Worm (Caenorhabditis elegans) whole organism, L2 larva: ENCODE data around the gene wrt-3.

Experiments used
- C34F6.9 ChIP-seq: fragments of 150-350 bp; optimal IDR thresholded peaks from 2 replicates; lab custom pipeline; 2014; ENCODE audit warnings: missing biosample characterization, missing genetic modification characterization
- F13H6.1 ChIP-seq: sonication (generic microtip); optimal IDR thresholded peaks from 2 replicates; lab custom pipeline; 2016; ENCODE audit warnings: missing genetic modification characterization, missing compliant biosample characterization
- R02D3.7 ChIP-seq: fragments of 150-350 bp; optimal IDR thresholded peaks from 2 replicates; lab custom pipeline; 2014; ENCODE audit warnings: missing biosample characterization, missing genetic modification characterization
- Y55F3AM.14 ChIP-seq: fragments of 200-800 bp; sonication (Bioruptor generic); optimal IDR thresholded peaks from 2 replicates; lab custom pipeline; 2018; ENCODE audit warnings: mild to moderate bottlenecking, missing genetic modification characterization, missing compliant biosample characterization
- ZK546.5 ChIP-seq: sonication (generic microtip); optimal IDR thresholded peaks from 2 replicates; lab custom pipeline; 2017; ENCODE audit warnings: missing biosample characterization, missing genetic modification characterization
- aly-2 ChIP-seq: fragments of 150-350 bp; optimal IDR thresholded peaks from 2 replicates; lab custom pipeline; 2014; ENCODE audit warnings: missing biosample characterization, missing genetic modification characterization
- ama-1 ChIP-seq: fragments of 150-350 bp; optimal IDR thresholded peaks from 2 replicates; lab custom pipeline; 2018; ENCODE audit warnings: inconsistent platforms
- blmp-1 ChIP-seq: sonication (generic microtip); optimal IDR thresholded peaks from 2 replicates; lab custom pipeline; 2017; ENCODE audit warnings: missing genetic modification characterization, mild to moderate bottlenecking, missing compliant biosample characterization, antibody characterized with exemption, moderate library complexity; ENCODE audit not compliant: insufficient read depth
- ceh-16 ChIP-seq: fragments of 150-350 bp; optimal IDR thresholded peaks from 2 replicates; lab custom pipeline; 2014; ENCODE audit warnings: missing biosample characterization, missing genetic modification characterization
- ceh-82 ChIP-seq: fragments of 150-350 bp; optimal IDR thresholded peaks from 2 replicates; lab custom pipeline; 2014; ENCODE audit warnings: missing biosample characterization, missing genetic modification characterization
- dmd-4 ChIP-seq: sonication (generic microtip); optimal IDR thresholded peaks from 2 replicates; lab custom pipeline; 2017; ENCODE audit warnings: missing biosample characterization, missing genetic modification characterization
- egl-27 ChIP-seq: sonication (generic microtip); optimal IDR thresholded peaks from 3 replicates; lab custom pipeline; 2017; ENCODE audit warnings: missing biosample characterization, missing genetic modification reagents, missing genetic modification characterization
- fos-1 ChIP-seq: fragments of 150-350 bp; optimal IDR thresholded peaks from 2 replicates; lab custom pipeline; 2014; ENCODE audit warnings: missing biosample characterization, missing genetic modification characterization
- gmeb-1 ChIP-seq: fragments of 150-350 bp; optimal IDR thresholded peaks from 2 replicates; lab custom pipeline; 2014; ENCODE audit warnings: missing biosample characterization, missing genetic modification characterization
- lin-11 ChIP-seq: fragments of 150-350 bp; sonication (generic microtip); optimal IDR thresholded peaks from 2 replicates; lab custom pipeline; 2014; ENCODE audit warnings: missing biosample characterization, missing genetic modification characterization, inconsistent platforms, mixed read lengths
- lin-13 ChIP-seq: fragments of 150-350 bp; optimal IDR thresholded peaks from 2 replicates; lab custom pipeline; 2014; ENCODE audit warnings: missing biosample characterization, missing genetic modification reagents, missing genetic modification characterization
- lin-39 ChIP-seq: fragments of 150-350 bp; optimal IDR thresholded peaks from 2 replicates; lab custom pipeline; 2014; ENCODE audit warnings: missing biosample characterization, missing genetic modification reagents, missing genetic modification characterization
- lsy-2 ChIP-seq, 2 experiments: fragments of 150-350 bp in 1 of 2; sonication (generic microtip) in 1 of 2; optimal IDR thresholded peaks; 2 replicates each; lab custom pipeline; 2014 to 2017; ENCODE audit warnings: missing biosample characterization in 2 of 2, missing genetic modification characterization in 2 of 2
- mab-5 ChIP-seq: fragments of 150-350 bp; optimal IDR thresholded peaks from 2 replicates; lab custom pipeline; 2014; ENCODE audit warnings: missing biosample characterization, missing genetic modification characterization
- mbf-1 ChIP-seq: sonication (generic microtip); optimal IDR thresholded peaks from 2 replicates; lab custom pipeline; 2017; ENCODE audit warnings: missing biosample characterization, missing genetic modification characterization
- mdl-1 ChIP-seq, 2 experiments: fragments of 150-350 bp in 1 of 2; sonication (generic microtip) in 1 of 2; optimal IDR thresholded peaks; 2 replicates each; lab custom pipeline; 2017; ENCODE audit warnings: missing biosample characterization in 2 of 2, missing genetic modification characterization in 2 of 2
- nhr-10 ChIP-seq: sonication (generic microtip); optimal IDR thresholded peaks from 2 replicates; lab custom pipeline; 2017; ENCODE audit warnings: missing biosample characterization, missing genetic modification characterization
- nhr-11 ChIP-seq: fragments of 150-350 bp; optimal IDR thresholded peaks from 2 replicates; lab custom pipeline; 2014; ENCODE audit warnings: missing biosample characterization, missing genetic modification characterization
- nhr-129 ChIP-seq: fragments of 150-350 bp; optimal IDR thresholded peaks from 2 replicates; lab custom pipeline; 2014; ENCODE audit warnings: missing biosample characterization, missing genetic modification characterization
- nhr-21 ChIP-seq: fragments of 150-350 bp; optimal IDR thresholded peaks from 2 replicates; lab custom pipeline; 2014; ENCODE audit warnings: missing biosample characterization, missing genetic modification characterization
- nhr-23 ChIP-seq: fragments of 150-350 bp; optimal IDR thresholded peaks from 2 replicates; lab custom pipeline; 2014; ENCODE audit warnings: missing biosample characterization, missing genetic modification reagents, missing genetic modification characterization
- nhr-237 ChIP-seq: fragments of 150-350 bp; optimal IDR thresholded peaks from 2 replicates; lab custom pipeline; 2014; ENCODE audit warnings: missing biosample characterization, missing genetic modification characterization
- nhr-25 ChIP-seq: fragments of 150-350 bp; sonication (generic microtip); optimal IDR thresholded peaks from 3 replicates; lab custom pipeline; 2014; ENCODE audit warnings: missing biosample characterization, missing genetic modification characterization
- nhr-6 ChIP-seq: fragments of 150-350 bp; optimal IDR thresholded peaks from 2 replicates; lab custom pipeline; 2014; ENCODE audit warnings: missing biosample characterization, missing genetic modification characterization
- nhr-77 ChIP-seq: fragments of 150-350 bp; optimal IDR thresholded peaks from 2 replicates; lab custom pipeline; 2014; ENCODE audit warnings: missing biosample characterization, missing genetic modification characterization
- sem-4 ChIP-seq: fragments of 150-350 bp; optimal IDR thresholded peaks from 2 replicates; lab custom pipeline; 2014; ENCODE audit warnings: missing biosample characterization, missing genetic modification reagents, missing genetic modification characterization
- sma-3 ChIP-seq: sonication (generic microtip); optimal IDR thresholded peaks from 2 replicates; lab custom pipeline; 2016; ENCODE audit warnings: missing genetic modification reagents, missing genetic modification characterization, missing compliant biosample characterization
- sma-9 ChIP-seq, 2 experiments: fragments of 150-350 bp in 1 of 2; sonication (generic microtip) in 1 of 2; optimal IDR thresholded peaks; 2 replicates each; lab custom pipeline; 2014 to 2016; ENCODE audit warnings: missing genetic modification characterization in 2 of 2, mild to moderate bottlenecking in 1 of 2, missing biosample characterization in 1 of 2, missing compliant biosample characterization in 1 of 2, missing genetic modification reagents in 1 of 2, moderate library complexity in 1 of 2
- snpc-4 ChIP-seq: fragments of 150-350 bp; optimal IDR thresholded peaks from 2 replicates; lab custom pipeline; 2014; ENCODE audit warnings: missing biosample characterization, missing genetic modification characterization
- unc-55 ChIP-seq: fragments of 150-350 bp; sonication (generic microtip); optimal IDR thresholded peaks from 3 replicates; lab custom pipeline; 2014; ENCODE audit warnings: missing biosample characterization, missing genetic modification reagents, missing genetic modification characterization
- unc-62 ChIP-seq: fragments of 150-350 bp; optimal IDR thresholded peaks from 2 replicates; lab custom pipeline; 2014; ENCODE audit warnings: missing biosample characterization, missing genetic modification reagents, missing genetic modification characterization
- zag-1 ChIP-seq: fragments of 150-350 bp; optimal IDR thresholded peaks from 2 replicates; lab custom pipeline; 2014; ENCODE audit warnings: missing biosample characterization, missing genetic modification characterization
- ztf-1 ChIP-seq: fragments of 200-800 bp; sonication (Bioruptor generic); conservative IDR thresholded peaks from 2 replicates; pipeline ENCODE4 v1.3.6; 2022; ENCODE audit warnings: missing genetic modification characterization, missing compliant biosample characterization
- ztf-11 ChIP-seq: sonication (generic microtip); optimal IDR thresholded peaks from 2 replicates; lab custom pipeline; 2017; ENCODE audit warnings: missing biosample characterization, missing genetic modification characterization
- ztf-4 ChIP-seq: fragments of 150-350 bp; optimal IDR thresholded peaks from 2 replicates; lab custom pipeline; 2014; ENCODE audit warnings: missing biosample characterization, missing genetic modification characterization

Gene wrt-3

DNA sequence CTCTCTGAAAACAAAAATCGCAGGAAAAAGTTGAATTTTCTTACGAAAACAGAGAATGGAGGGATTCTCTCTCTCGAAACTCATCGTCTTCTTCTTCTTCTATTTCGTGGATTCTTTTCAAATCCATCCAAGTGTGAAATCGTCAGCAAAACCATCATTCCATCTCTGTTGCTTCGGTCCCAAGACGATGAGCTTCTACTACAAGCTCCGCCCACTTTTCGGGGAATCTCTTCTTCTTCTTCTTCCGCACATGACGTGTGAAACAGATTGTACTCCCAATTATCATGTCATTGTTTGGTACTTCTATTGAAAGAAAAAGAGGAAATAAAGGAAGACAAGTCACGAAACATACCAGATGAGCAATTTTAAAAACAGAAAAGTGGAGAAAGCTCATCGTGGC is 45.9 kb upstream of the wrt-3 start:
- TF ChIP-seq lin-13 (GFP tag; lab: Kevin White, UChicago) (no peak), ztf-1 (GFP tag; lab: Robert Waterston, UW) (no peak), nhr-10 (tag; lab: Kevin White, UChicago) (no peak), lsy-2 (tag; optimal IDR thresholded peaks at IDR 0.05; lab: Kevin White, UChicago) (no peak), nhr-11 (tag; lab: Kevin White, UChicago) (no peak), nhr-77 (no peak), nhr-129 (tag; lab: Kevin White, UChicago) (no peak), mdl-1 (tag; optimal IDR thresholded peaks at IDR 0.05; lab: Kevin White, UChicago) (no peak)

DNA sequence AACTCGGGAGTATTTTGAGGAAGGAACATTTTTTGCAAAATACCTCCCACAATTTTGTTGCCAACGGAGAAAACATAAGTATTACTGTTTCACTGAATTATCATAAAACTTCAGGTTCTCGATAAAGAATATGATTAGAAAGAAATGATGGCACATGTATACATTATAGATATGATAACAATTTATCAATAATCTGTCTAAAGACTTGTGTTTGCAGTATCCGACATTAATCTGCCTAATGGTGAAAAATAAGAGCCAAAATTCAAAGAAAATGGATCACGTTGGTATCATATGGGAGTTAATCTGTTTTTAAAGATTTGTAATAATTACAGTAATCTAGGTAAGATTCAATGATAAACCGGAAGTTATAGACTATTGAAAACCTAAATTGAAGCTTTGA is 43.4 kb upstream of the wrt-3 start:
- TF ChIP-seq gmeb-1 (no peak), ceh-16 (tag; lab: Kevin White, UChicago) (no peak), nhr-77 (no peak), ama-1 (lab: Kevin White, UChicago) (no peak), lin-39 (tag; lab: Kevin White, UChicago) (no peak), nhr-21 (tag; lab: Kevin White, UChicago) (no peak), C34F6.9 (tag; lab: Kevin White, UChicago) (no peak), nhr-6 (tag; lab: Kevin White, UChicago) (no peak)

DNA sequence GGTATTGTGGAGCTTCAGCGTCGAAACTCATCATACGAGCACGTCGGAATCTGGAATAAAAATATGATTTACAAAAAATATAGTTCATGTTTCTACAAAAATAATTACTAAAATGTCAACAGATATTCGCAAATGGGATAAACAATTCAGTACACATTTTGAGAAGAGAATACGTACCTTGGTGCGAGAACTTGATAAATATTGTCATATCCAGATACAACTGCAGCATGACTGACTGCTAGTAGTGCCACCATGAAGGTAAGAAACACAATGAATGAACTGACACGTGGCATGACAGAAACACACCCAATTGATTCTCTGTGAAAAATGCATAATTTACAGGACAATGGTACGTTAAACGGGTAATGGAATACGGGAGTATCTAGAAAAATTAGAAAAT is 41.4 kb upstream of the wrt-3 start, which contains the start of gene nlp-35:
Gene nlp-35, minus strand, starts transcription at position 319 of the 400 bp plus-strand sequence.
- TF ChIP-seq lin-39 (tag; lab: Kevin White, UChicago) (no peak), nhr-21 (tag; lab: Kevin White, UChicago) (peak; percentile 25)

DNA sequence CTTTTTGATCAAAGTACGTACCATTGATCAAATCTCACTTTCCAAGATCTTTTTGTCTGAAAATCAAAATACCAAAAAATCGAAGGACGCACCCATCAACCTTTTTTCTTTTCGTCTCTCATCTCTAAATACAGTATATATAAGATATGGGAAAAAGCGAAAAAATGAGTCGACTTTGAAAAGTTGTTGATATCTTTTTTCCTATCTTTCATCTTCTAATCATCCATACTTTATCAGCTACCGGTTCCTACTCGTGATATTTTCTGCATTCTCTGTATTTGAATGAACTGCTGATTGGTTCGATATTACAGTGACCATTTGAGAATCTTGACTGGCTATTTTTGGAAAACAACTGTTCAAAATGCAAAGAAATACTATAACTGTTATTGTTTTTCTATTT is 39.6 kb upstream of the wrt-3 start, which contains the start of gene C33A12.19:
Gene C33A12.19, plus strand, starts transcription at position 169 of the 400 bp plus-strand sequence.
- TF ChIP-seq ztf-1 (GFP tag; lab: Robert Waterston, UW) (no peak), ZK546.5 (no peak), nhr-25 (tag; lab: Kevin White, UChicago) (peak; percentile 28), nhr-77 (no peak), egl-27 (tag; lab: Kevin White, UChicago) (no peak), sma-9 (GFP tag; optimal IDR thresholded peaks at IDR 0.05; lab: Kevin White, UChicago) (peak; percentile 66), sma-9 (tag; optimal IDR thresholded peaks at IDR 0.05; lab: Kevin White, UChicago) (no peak), R02D3.7 (tag; lab: Kevin White, UChicago) (no peak), sem-4 (tag; lab: Kevin White, UChicago) (no peak), mab-5 (tag; lab: Kevin White, UChicago) (no peak), zag-1 (tag; lab: Kevin White, UChicago) (no peak), aly-2 (no peak), mbf-1 (tag; lab: Kevin White, UChicago) (no peak), nhr-129 (tag; lab: Kevin White, UChicago) (peak; percentile 19), nhr-21 (tag; lab: Kevin White, UChicago) (peak; percentile 40), nhr-11 (tag; lab: Kevin White, UChicago) (no peak), dmd-4 (tag; lab: Kevin White, UChicago) (no peak), F13H6.1 (tag; lab: Kevin White, UChicago) (no peak), ztf-11 (no peak), ama-1 (lab: Kevin White, UChicago) (no peak), gmeb-1 (peak; percentile 44), lsy-2 (tag; optimal IDR thresholded peaks at IDR 0.05; lab: Kevin White, UChicago) (peak in 1 of 2 experiments; percentile 32), lin-39 (tag; lab: Kevin White, UChicago) (no peak), ztf-4 (tag; lab: Kevin White, UChicago) (no peak), nhr-6 (tag; lab: Kevin White, UChicago) (no peak), lin-11 (tag; lab: Kevin White, UChicago) (no peak), blmp-1 (tag; lab: Kevin White, UChicago) (peak; percentile 59), fos-1 (peak; percentile 30), sma-3 (peak; percentile 53), snpc-4 (tag; lab: Kevin White, UChicago) (no peak), unc-62 (GFP tag; lab: Kevin White, UChicago) (no peak), unc-55 (GFP tag; lab: Kevin White, UChicago) (no peak), nhr-23 (tag; lab: Kevin White, UChicago) (no peak), Y55F3AM.14 (GFP tag; lab: Kevin White, UChicago) (no peak), nhr-237 (tag; lab: Kevin White, UChicago) (no peak), ceh-82 (tag; lab: Kevin White, UChicago) (no peak)
